Fruit fly (Drosophila melanogaster): ENCODE measurements around the gene SdhD.
A peak's percentile ranks its signal among the peaks of the same experiment; 100 is the strongest.

The SdhD gene

DNA sequence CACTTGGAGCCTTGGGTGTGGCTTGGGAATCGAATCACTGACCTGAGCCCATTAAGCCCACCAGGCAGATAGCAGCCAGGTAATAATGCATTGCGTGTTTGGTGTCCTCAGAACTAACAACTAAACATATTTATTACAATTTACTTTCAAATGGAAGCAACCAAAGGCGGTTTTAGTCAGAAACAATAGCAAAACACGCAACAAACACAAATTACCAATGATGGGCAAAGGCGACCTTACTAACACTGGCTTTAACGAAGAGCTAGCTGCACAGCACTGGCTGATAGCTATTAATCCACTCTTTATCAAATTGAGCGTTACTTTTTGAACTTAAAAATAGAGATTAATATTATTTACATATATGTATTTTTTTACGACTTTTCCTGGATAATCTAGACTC lies 2.6 kb upstream of the SdhD start, which contains the start of gene udt (continued):
- TF ChIP-seq amos (GFP tag; IDR thresholded peaks at IDR 0.05; ENCODE audit: partially characterized antibody) = peak; percentile 8; the same call in 1 of the 2 replicates
- TF ChIP-seq jigr1 (GFP tag; IDR thresholded peaks at IDR 0.05) = no peak
- TF ChIP-seq pzg (GFP tag; optimal IDR thresholded peaks at IDR 0.05) = peak; percentile 42
- peak; percentile 46 for TF ChIP-seq Abd-B (GFP tag; optimal IDR thresholded peaks at IDR 0.05)
- TF ChIP-seq bcd (GFP tag; optimal IDR thresholded peaks at IDR 0.05) = peak; percentile 66
- TF ChIP-seq CG4617 (GFP tag; optimal IDR thresholded peaks at IDR 0.05; ENCODE audit: borderline replicate concordance) = peak; percentile 58
- TF ChIP-seq Ets97D (GFP tag; optimal IDR thresholded peaks at IDR 0.05) = peak; percentile 6
- peak; percentile 20 for TF ChIP-seq phol (tag; optimal IDR thresholded peaks at IDR 0.05)
- TF ChIP-seq corto (GFP tag; optimal IDR thresholded peaks at IDR 0.05) = no peak
- no peak for TF ChIP-seq CG2199 (GFP tag; IDR thresholded peaks at IDR 0.05)
- TF ChIP-seq Dp (GFP tag; optimal IDR thresholded peaks at IDR 0.05) = peak; percentile 27
- 0 out of 2 replicates have a peak, but pooled peaks have one; percentile 10 for TF ChIP-seq tna (GFP tag; IDR thresholded peaks at IDR 0.05; ENCODE audit: partially characterized antibody)
- TF ChIP-seq lab (GFP tag; optimal IDR thresholded peaks at IDR 0.05) = peak; percentile 29
- TF ChIP-seq Sry-δ (GFP tag; optimal IDR thresholded peaks at IDR 0.05) = peak; percentile 10
- TF ChIP-seq CG5180 (GFP tag; optimal IDR thresholded peaks at IDR 0.05) = no peak
- TF ChIP-seq YL-1 (GFP tag; optimal IDR thresholded peaks at IDR 0.05) = peak; percentile 12
- peak; percentile 27; the same call in 1 of the 2 replicates for TF ChIP-seq vvl (GFP tag; IDR thresholded peaks at IDR 0.05)
- TF ChIP-seq CG12942 (GFP tag; optimal IDR thresholded peaks at IDR 0.05) = no peak
- peak; percentile 33; the same call in 1 of the 2 replicates for TF ChIP-seq CG13287 (GFP tag; IDR thresholded peaks at IDR 0.05; ENCODE audit: partially characterized antibody)
- no peak for TF ChIP-seq Fer3 (tag; optimal IDR thresholded peaks at IDR 0.05)
- TF ChIP-seq E2f2 (GFP tag; IDR thresholded peaks at IDR 0.05) = peak; percentile 42
- TF ChIP-seq bbx (GFP tag; IDR thresholded peaks at IDR 0.05; ENCODE audit: partially characterized antibody) = peak; percentile 20; the same call in 1 of the 2 replicates
- peak; percentile 29 for TF ChIP-seq Mad (GFP tag; optimal IDR thresholded peaks at IDR 0.05)
- no peak for TF ChIP-seq dysf (GFP tag; IDR thresholded peaks at IDR 0.05)
- peak; percentile 86 for TF ChIP-seq Myb (GFP tag; optimal IDR thresholded peaks at IDR 0.05)
- TF ChIP-seq luna (GFP tag; optimal IDR thresholded peaks at IDR 0.05) = peak; percentile 4
- no peak for TF ChIP-seq Poxn (GFP tag; IDR thresholded peaks at IDR 0.05)
- TF ChIP-seq ems (GFP tag; optimal IDR thresholded peaks at IDR 0.05) = no peak
- no peak for TF ChIP-seq CG6813 (GFP tag; optimal IDR thresholded peaks at IDR 0.05)
- peak; percentile 8; the same call in 1 of the 2 replicates for TF ChIP-seq Bgb (GFP tag; IDR thresholded peaks at IDR 0.05; ENCODE audit: partially characterized antibody)
- TF ChIP-seq Oaz (GFP tag; IDR thresholded peaks at IDR 0.05) = no peak
- no peak for TF ChIP-seq Ravus (GFP tag; IDR thresholded peaks at IDR 0.05)
- no peak for TF ChIP-seq CHES-1-like (GFP tag; optimal IDR thresholded peaks at IDR 0.05)
- TF ChIP-seq Med (GFP tag) = peak; percentile 78
- no peak for TF ChIP-seq vfl (GFP tag; optimal IDR thresholded peaks at IDR 0.05)
- peak; percentile 43 for TF ChIP-seq mam (GFP tag; optimal IDR thresholded peaks at IDR 0.05)
- TF ChIP-seq sens (GFP tag) = peak; percentile 80
- peak; percentile 86 for TF ChIP-seq stwl (tag; optimal IDR thresholded peaks at IDR 0.05)
- no peak for TF ChIP-seq Ets65A (GFP tag)
- TF ChIP-seq onecut (GFP tag; IDR thresholded peaks at IDR 0.05) = peak; percentile 15; the same call in 1 of the 2 replicates
- TF ChIP-seq ara (GFP tag; IDR thresholded peaks at IDR 0.05) = peak; percentile 38; the same call in 1 of the 2 replicates
- TF ChIP-seq CG10267 (tag; optimal IDR thresholded peaks at IDR 0.05) = peak; percentile 94
- no peak for TF ChIP-seq Sry-β (GFP tag; optimal IDR thresholded peaks at IDR 0.05)
- peak; percentile 4 for TF ChIP-seq Max (GFP tag; optimal IDR thresholded peaks at IDR 0.05)
- TF ChIP-seq CG11247 (GFP tag; IDR thresholded peaks at IDR 0.05) = 0 out of 2 replicates have a peak, but pooled peaks have one; percentile 22
- TF ChIP-seq ranshi (GFP tag; IDR thresholded peaks at IDR 0.05) = no peak
- TF ChIP-seq MBD-R2 (GFP tag; IDR thresholded peaks at IDR 0.05) = peak; percentile 32; the same call in 1 of the 2 replicates
- no peak for TF ChIP-seq CG1233 (GFP tag; optimal IDR thresholded peaks at IDR 0.05)
- peak; percentile 23 for TF ChIP-seq B-H2 (GFP tag; optimal IDR thresholded peaks at IDR 0.05)
- TF ChIP-seq CG33557 (GFP tag; optimal IDR thresholded peaks at IDR 0.05) = no peak

Data from whole organism, embryonic.